Fruit fly (Drosophila melanogaster): ENCODE measurements around the gene spartin.

Gene spartin

DNA sequence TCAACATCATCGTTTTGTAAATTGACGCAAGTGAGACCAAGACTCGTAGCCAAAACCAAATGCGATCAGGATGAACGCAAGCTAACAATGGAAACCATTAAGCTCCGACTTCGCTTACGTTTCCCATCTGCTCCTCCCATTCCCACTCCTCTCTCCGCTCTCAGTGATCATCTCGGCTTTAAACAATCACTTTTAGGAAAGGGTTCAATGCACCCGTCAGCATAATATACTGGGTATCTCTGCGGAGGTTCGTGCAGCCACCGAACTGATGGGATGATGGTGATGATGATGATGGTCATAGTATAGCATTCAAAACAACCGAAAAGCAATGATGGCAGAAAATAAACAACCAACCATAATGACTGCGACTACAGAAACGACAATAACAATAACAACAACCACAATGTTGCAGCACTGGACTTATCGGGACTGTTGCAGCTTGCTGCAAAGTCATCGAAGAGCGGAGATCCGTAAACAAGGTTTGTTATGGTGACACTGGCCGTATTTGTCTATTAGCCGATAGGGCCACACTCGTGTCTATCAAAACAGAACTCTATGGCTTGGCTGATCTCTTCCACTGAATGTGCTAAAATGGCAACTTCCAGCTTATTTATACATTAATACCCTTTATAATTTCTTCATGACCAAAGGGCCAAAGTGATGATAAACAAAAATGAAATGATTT is 22.5 kb downstream of the spartin start:
- no peak for TF ChIP-seq h (GFP tag; optimal IDR thresholded peaks at IDR 0.05)

dm6 chr3R:4678362-4678761 is 23.8 kb downstream of the spartin start:
- TF ChIP-seq Mio (GFP tag; optimal IDR thresholded peaks at IDR 0.05) (no peak), Hnf4 (GFP tag; optimal IDR thresholded peaks at IDR 0.05) (no peak)

DNA sequence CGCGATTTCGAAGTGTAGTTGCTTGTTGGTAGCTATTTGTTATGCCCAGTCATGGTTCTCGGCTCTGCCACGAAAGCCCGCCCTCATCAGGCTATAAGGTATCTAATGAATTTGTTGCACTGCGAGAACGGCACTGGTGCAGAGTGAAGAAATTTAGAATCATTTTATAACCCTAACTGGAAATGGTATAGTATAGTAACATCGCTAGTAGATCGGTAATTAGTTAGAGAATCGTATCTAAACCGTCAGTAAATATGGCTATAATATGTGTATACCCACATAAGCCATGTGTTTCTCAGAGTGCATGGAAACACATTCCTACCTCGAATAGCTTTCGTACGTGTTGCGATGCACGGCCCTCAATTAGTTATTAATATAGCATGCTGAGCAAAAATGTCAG is 32.6 kb downstream of the spartin start:
- TF ChIP-seq OdsH (GFP tag; optimal IDR thresholded peaks at IDR 0.05) = no peak
- peak; percentile 39 for TF ChIP-seq h (GFP tag; optimal IDR thresholded peaks at IDR 0.05)
- TF ChIP-seq fru (GFP tag; optimal IDR thresholded peaks at IDR 0.05) = peak; percentile 19
- TF ChIP-seq foxo (GFP tag; optimal IDR thresholded peaks at IDR 0.05) = peak in 1 of 2 experiments; percentile 39
- peak; percentile 43 for TF ChIP-seq ey (GFP tag; optimal IDR thresholded peaks at IDR 0.05)

DNA sequence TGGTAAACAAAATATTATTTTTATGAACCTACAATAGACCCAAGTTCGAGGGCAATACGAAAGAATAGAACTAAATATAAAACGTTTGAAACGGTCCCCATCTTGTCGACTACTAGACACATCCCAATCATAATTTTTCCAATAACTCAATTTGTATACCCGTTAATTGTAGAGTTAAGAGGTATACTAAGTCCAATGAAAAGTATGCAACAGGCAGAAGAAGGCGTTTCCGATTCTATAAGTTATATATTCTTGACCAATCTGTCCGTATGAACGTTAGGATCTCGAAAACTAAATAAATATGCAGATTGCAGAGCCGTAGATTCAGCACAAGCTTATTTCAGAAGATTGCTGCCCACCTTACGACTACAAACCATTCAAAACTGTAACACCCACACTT is 35.9 kb downstream of the spartin start, which contains the start of gene CG33927:
CG33927 (minus strand) TSS at position 101 of the 400 bp plus-strand sequence.
- TF ChIP-seq HLH106 (tag; optimal IDR thresholded peaks at IDR 0.05) (no peak), CG9705 (GFP tag; optimal IDR thresholded peaks at IDR 0.05) (no peak), h (GFP tag; optimal IDR thresholded peaks at IDR 0.05) (no peak), Mio (GFP tag; optimal IDR thresholded peaks at IDR 0.05) (no peak), sage (GFP tag; optimal IDR thresholded peaks at IDR 0.05) (no peak), CrebA (GFP tag; optimal IDR thresholded peaks at IDR 0.05; ENCODE audit: borderline replicate concordance) (no peak), Rel (GFP tag; optimal IDR thresholded peaks at IDR 0.05) (no peak), Rel (tag; optimal IDR thresholded peaks at IDR 0.05) (no peak), br (GFP tag; optimal IDR thresholded peaks at IDR 0.05) (no peak), GATAd (GFP tag; optimal IDR thresholded peaks at IDR 0.05) (no peak), woc (GFP tag; optimal IDR thresholded peaks at IDR 0.05) (no peak), Dif (GFP tag; optimal IDR thresholded peaks at IDR 0.05; ENCODE audit: partially characterized antibody) (no peak), fru (GFP tag; optimal IDR thresholded peaks at IDR 0.05) (no peak)

- TF ChIP-seq ey (GFP tag; optimal IDR thresholded peaks at IDR 0.05) (no peak), GATAd (GFP tag; optimal IDR thresholded peaks at IDR 0.05) (no peak), fru (GFP tag; optimal IDR thresholded peaks at IDR 0.05) (no peak), dmrt93B (GFP tag; optimal IDR thresholded peaks at IDR 0.05) (no peak), usp (GFP tag; optimal IDR thresholded peaks at IDR 0.05) (no peak), br (GFP tag; optimal IDR thresholded peaks at IDR 0.05) (no peak), Hr83 (GFP tag; optimal IDR thresholded peaks at IDR 0.05; ENCODE audit: poor library complexity, severe bottlenecking) (no peak), Myc (optimal IDR thresholded peaks at IDR 0.05) (no peak), Jra (GFP tag; optimal IDR thresholded peaks at IDR 0.05) (no peak), woc (GFP tag; optimal IDR thresholded peaks at IDR 0.05) (no peak), jim (GFP tag; optimal IDR thresholded peaks at IDR 0.05) (no peak), Rel (GFP tag; optimal IDR thresholded peaks at IDR 0.05) (no peak), Rel (tag; optimal IDR thresholded peaks at IDR 0.05) (no peak), brk (GFP tag; optimal IDR thresholded peaks at IDR 0.05) (no peak), sage (GFP tag; optimal IDR thresholded peaks at IDR 0.05) (no peak), lola (GFP tag; optimal IDR thresholded peaks at IDR 0.05) (no peak), foxo (GFP tag; optimal IDR thresholded peaks at IDR 0.05) (no peak), CG32264 (GFP tag; optimal IDR thresholded peaks at IDR 0.05) (no peak), OdsH (GFP tag; optimal IDR thresholded peaks at IDR 0.05) (no peak), CG9705 (GFP tag; optimal IDR thresholded peaks at IDR 0.05) (no peak)
Observed at dm6 chr3R:4694805-4695204, 40.2 kb downstream of the spartin start.

dm6 chr3R:4705167-4705566 is 50.6 kb downstream of the spartin start:
- TF ChIP-seq lola (GFP tag; optimal IDR thresholded peaks at IDR 0.05) = no peak
- no peak for TF ChIP-seq Dfd (GFP tag; optimal IDR thresholded peaks at IDR 0.05)
- TF ChIP-seq Hr83 (GFP tag; optimal IDR thresholded peaks at IDR 0.05; ENCODE audit: poor library complexity, severe bottlenecking) = no peak
- no peak for TF ChIP-seq usp (GFP tag; optimal IDR thresholded peaks at IDR 0.05)
- TF ChIP-seq woc (GFP tag; optimal IDR thresholded peaks at IDR 0.05) = no peak
- no peak for TF ChIP-seq Vsx2 (GFP tag; optimal IDR thresholded peaks at IDR 0.05; ENCODE audit: partially characterized antibody)
- TF ChIP-seq Myc (optimal IDR thresholded peaks at IDR 0.05) = no peak
- TF ChIP-seq sv (GFP tag; optimal IDR thresholded peaks at IDR 0.05) = no peak
- no peak for TF ChIP-seq foxo (GFP tag; optimal IDR thresholded peaks at IDR 0.05)
- no peak for TF ChIP-seq pan (optimal IDR thresholded peaks at IDR 0.05)
- no peak for TF ChIP-seq OdsH (GFP tag; optimal IDR thresholded peaks at IDR 0.05)
- TF ChIP-seq psq (GFP tag; optimal IDR thresholded peaks at IDR 0.05) = no peak

All from whole organism, wandering third instar larva.